Fruit fly (Drosophila melanogaster) Kc167 (cell line): ENCODE measurements around the gene CG11858.

Experiments
- h ChIP-seq: fragments of >200 bp; optimal IDR thresholded peaks from 3 replicates; lab custom pipeline; 2018; ENCODE audit warnings: missing external identifiers
- psq ChIP-seq: fragments of >200 bp; optimal IDR thresholded peaks from 2 replicates; lab custom pipeline; 2017; ENCODE audit warnings: missing external identifiers
- ttk ChIP-seq: sonication (Bioruptor generic); optimal IDR thresholded peaks from 2 replicates; lab custom pipeline; 2017; ENCODE audit warnings: missing external identifiers

DNA sequence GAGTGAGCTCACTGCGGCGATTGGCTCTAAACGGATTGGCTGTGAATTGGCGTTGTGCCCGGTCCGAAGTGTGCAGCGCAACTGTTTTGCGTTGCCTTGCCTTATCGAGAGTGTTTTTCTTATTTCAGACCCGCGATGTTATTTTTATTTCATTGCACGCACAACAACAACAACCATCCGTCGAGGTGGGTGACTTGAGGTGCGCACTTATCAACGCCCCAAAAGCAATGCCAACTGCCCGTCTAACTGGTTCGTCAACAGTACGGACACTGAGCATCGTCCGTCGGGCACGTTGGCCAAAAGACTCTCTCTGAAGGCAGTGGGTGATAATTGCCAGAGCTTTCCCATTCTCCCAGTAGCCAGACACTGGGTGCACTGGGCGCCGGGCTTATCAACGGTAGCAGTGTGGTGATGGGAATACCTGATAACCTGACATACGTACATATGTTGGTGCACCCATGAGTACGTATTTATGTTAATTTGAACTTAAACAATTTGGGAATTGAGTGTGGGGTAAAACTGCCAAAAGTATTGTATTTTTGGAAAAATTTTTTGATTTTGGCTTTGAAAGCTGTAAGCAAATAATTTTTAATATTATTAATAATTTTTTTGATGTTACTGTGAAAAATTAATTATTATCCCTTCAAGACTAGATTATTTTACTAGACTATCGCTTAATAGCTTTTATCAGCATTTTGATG lies 32.9 kb downstream of the CG11858 start, which contains the start of gene CG31102:
- no peak for TF ChIP-seq ttk
- TF ChIP-seq psq (lab: Kevin White, UChicago), result no peak
- TF ChIP-seq h (lab: Kevin White, UChicago), result no peak
